Worm (Caenorhabditis elegans) whole organism, L3 larva: ENCODE measurements around the gene B0524.6.

Experiments used
- ZK546.5 ChIP-seq: sonication (generic microtip); optimal IDR thresholded peaks from 2 replicates; lab custom pipeline; 2017; ENCODE audit warnings: missing biosample characterization, missing genetic modification characterization
- ceh-28 ChIP-seq: fragments of 150-350 bp; optimal IDR thresholded peaks from 2 replicates; lab custom pipeline; 2014; ENCODE audit warnings: missing biosample characterization, missing genetic modification reagents, missing genetic modification characterization
- ceh-9 ChIP-seq: sonication (generic microtip); optimal IDR thresholded peaks from 2 replicates; lab custom pipeline; 2018; ENCODE audit warnings: missing biosample characterization, missing genetic modification characterization
- egl-27 ChIP-seq: sonication (generic microtip); optimal IDR thresholded peaks from 4 replicates; lab custom pipeline; 2017; ENCODE audit warnings: missing biosample characterization, missing genetic modification reagents, missing genetic modification characterization
- egl-5 ChIP-seq: fragments of 150-350 bp; optimal IDR thresholded peaks from 2 replicates; lab custom pipeline; 2017; ENCODE audit warnings: missing biosample characterization, missing genetic modification reagents, missing genetic modification characterization, inconsistent platforms
- fos-1 ChIP-seq: fragments of 150-350 bp; optimal IDR thresholded peaks from 2 replicates; lab custom pipeline; 2014; ENCODE audit warnings: missing biosample characterization, missing genetic modification characterization
- hmg-11 ChIP-seq: sonication (generic microtip); optimal IDR thresholded peaks from 2 replicates; lab custom pipeline; 2016; ENCODE audit warnings: missing genetic modification characterization, missing compliant biosample characterization
- lin-15B ChIP-seq: fragments of 150-350 bp; optimal IDR thresholded peaks from 2 replicates; lab custom pipeline; 2014; ENCODE audit warnings: missing biosample characterization, missing genetic modification characterization
- mdl-1 ChIP-seq: fragments of 150-350 bp; optimal IDR thresholded peaks from 2 replicates; lab custom pipeline; 2014; ENCODE audit warnings: missing biosample characterization, missing genetic modification characterization
- nhr-25 ChIP-seq: sonication (generic microtip); optimal IDR thresholded peaks from 2 replicates; lab custom pipeline; 2017; ENCODE audit warnings: missing biosample characterization, missing genetic modification characterization
- nhr-28 ChIP-seq: fragments of 150-350 bp; optimal IDR thresholded peaks from 2 replicates; lab custom pipeline; 2014; ENCODE audit warnings: missing biosample characterization, missing genetic modification characterization
- nhr-67 ChIP-seq: fragments of 150-350 bp; optimal IDR thresholded peaks from 2 replicates; lab custom pipeline; 2014; ENCODE audit warnings: missing biosample characterization, missing genetic modification characterization
- nhr-76 ChIP-seq: fragments of 150-350 bp; sonication (generic microtip); optimal IDR thresholded peaks from 5 replicates; lab custom pipeline; 2014; ENCODE audit warnings: missing biosample characterization, missing genetic modification characterization
- pha-4 ChIP-seq: fragments of 150-350 bp; optimal IDR thresholded peaks from 2 replicates; lab custom pipeline; 2014; ENCODE audit warnings: missing biosample characterization, missing genetic modification reagents, missing genetic modification characterization
- sea-2 ChIP-seq: fragments of 150-350 bp; sonication (generic microtip); optimal IDR thresholded peaks from 4 replicates; lab custom pipeline; 2014; ENCODE audit warnings: missing biosample characterization, missing genetic modification reagents, missing genetic modification characterization
- skn-1 ChIP-seq: fragments of 150-350 bp; optimal IDR thresholded peaks from 2 replicates; lab custom pipeline; 2014; ENCODE audit warnings: missing biosample characterization, missing genetic modification characterization
- tbx-2 ChIP-seq: sonication (generic microtip); optimal IDR thresholded peaks from 2 replicates; lab custom pipeline; 2016; ENCODE audit warnings: mild to moderate bottlenecking, missing genetic modification characterization, missing compliant biosample characterization
- unc-39 ChIP-seq: sonication (generic microtip); optimal IDR thresholded peaks from 4 replicates; lab custom pipeline; 2017; ENCODE audit warnings: missing biosample characterization, missing genetic modification characterization
- zag-1 ChIP-seq: fragments of 150-350 bp; optimal IDR thresholded peaks from 2 replicates; lab custom pipeline; 2014; ENCODE audit warnings: missing biosample characterization, missing genetic modification characterization

The B0524.6 gene

DNA sequence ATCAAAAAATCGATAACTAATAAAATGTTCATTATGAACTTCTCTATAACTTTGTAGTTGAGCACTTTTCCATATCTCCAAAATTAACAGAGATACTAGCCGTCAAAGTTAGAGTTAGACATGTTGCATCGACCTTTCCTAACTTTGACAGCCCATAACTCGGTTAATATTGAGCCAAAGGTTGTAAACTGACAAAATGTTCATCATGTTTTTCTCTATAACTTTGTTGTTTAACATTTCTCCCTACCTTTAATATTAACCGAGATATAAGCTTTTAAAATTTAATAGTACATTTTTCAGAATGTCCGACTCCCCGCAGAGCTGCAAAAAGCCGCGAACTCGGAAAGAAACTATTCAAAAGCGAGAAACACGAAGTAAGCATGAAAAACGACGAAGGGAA, 50.3 kb downstream of the B0524.6 start, which contains the start of gene hlh-33:
Gene hlh-33 (plus strand): TSS at position 301 of the 400 bp plus-strand sequence.
- TF ChIP-seq lin-15B (tag; lab: Kevin White, UChicago): no peak

DNA sequence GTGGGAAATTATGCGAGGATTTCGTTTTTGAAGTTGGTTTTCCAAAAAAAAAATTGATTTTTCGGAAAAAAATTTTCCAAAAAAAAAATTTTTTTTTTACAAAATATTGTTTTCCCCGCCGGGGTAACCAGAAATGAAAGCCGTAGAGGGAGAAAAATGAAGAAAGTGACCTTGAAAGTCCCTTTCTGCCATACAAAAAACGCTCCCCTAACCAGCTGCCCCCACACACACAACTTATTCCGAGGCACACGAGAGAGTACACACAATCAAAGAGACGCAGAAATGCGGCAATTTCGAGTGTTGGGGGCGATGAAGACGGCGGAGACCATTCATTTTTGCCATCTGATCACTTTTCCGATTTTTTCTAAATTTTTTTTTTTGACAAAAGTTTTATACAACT, 51.5 kb downstream of the B0524.6 start:
- TF ChIP-seq pha-4 (tag; lab: Kevin White, UChicago) (no peak), nhr-76 (tag; lab: Kevin White, UChicago) (no peak), hmg-11 (tag; lab: Kevin White, UChicago) (peak; percentile 12), nhr-25 (peak; percentile 89), egl-27 (tag; lab: Kevin White, UChicago) (no peak), sea-2 (GFP tag; lab: Kevin White, UChicago) (no peak), skn-1 (no peak), unc-39 (tag; lab: Kevin White, UChicago) (no peak), fos-1 (tag; lab: Kevin White, UChicago) (no peak), ZK546.5 (tag; lab: Kevin White, UChicago) (no peak), nhr-67 (no peak), tbx-2 (no peak), lin-15B (tag; lab: Kevin White, UChicago) (no peak), egl-5 (no peak), ceh-9 (tag; lab: Kevin White, UChicago) (no peak), nhr-28 (tag; lab: Kevin White, UChicago) (no peak), zag-1 (no peak), mdl-1 (no peak)

DNA sequence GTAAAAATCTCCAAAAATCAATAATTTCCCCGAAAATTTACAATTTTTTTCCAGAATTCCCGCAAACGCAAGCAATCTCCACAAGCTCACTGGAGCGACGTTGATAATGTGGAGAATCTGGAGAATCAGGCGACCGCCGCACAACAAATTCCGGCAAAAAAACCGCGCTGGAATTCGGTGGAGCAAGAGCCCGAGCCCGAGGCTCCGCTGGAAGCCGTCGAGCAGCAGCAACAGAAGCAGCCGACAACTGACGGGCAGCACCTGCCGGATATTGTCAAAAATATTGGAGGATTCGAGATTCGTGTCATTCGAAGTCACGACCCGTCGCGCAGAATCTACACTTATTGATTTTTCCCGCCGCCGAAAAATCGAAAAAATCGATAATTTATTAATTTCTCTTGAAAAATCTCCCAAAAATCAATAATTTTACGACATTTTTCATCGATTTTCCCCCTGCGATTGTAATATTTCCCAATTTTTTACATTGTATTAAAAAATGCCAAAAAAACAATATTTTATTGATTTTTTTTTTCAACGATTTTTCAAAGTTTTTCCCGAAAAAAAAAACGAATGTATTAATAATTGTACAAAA, 53.2 kb downstream of the B0524.6 start:
- no peak for TF ChIP-seq skn-1
- TF ChIP-seq nhr-76 (tag; lab: Kevin White, UChicago): no peak
- TF ChIP-seq ceh-28 (tag; lab: Kevin White, UChicago): peak; percentile 68
